Worm (Caenorhabditis elegans) whole organism, L2 larva: ENCODE results near the gene npp-15.
A peak's percentile ranks its signal among the peaks of the same experiment; 100 is the strongest.

Experiments used
- C34F6.9 ChIP-seq: fragments of 150-350 bp; optimal IDR thresholded peaks from 2 replicates; lab custom pipeline; 2014; ENCODE audit warnings: missing biosample characterization, missing genetic modification characterization
- F13H6.1 ChIP-seq: sonication (generic microtip); optimal IDR thresholded peaks from 2 replicates; lab custom pipeline; 2016; ENCODE audit warnings: missing genetic modification characterization, missing compliant biosample characterization
- Y55F3AM.14 ChIP-seq: fragments of 200-800 bp; sonication (Bioruptor generic); optimal IDR thresholded peaks from 2 replicates; lab custom pipeline; 2018; ENCODE audit warnings: mild to moderate bottlenecking, missing genetic modification characterization, missing compliant biosample characterization
- ZK546.5 ChIP-seq: sonication (generic microtip); optimal IDR thresholded peaks from 2 replicates; lab custom pipeline; 2017; ENCODE audit warnings: missing biosample characterization, missing genetic modification characterization
- alr-1 ChIP-seq: fragments of 150-350 bp; optimal IDR thresholded peaks from 2 replicates; lab custom pipeline; 2014; ENCODE audit warnings: missing biosample characterization, missing genetic modification characterization
- ama-1 ChIP-seq: fragments of 150-350 bp; optimal IDR thresholded peaks from 2 replicates; lab custom pipeline; 2018; ENCODE audit warnings: inconsistent platforms
- blmp-1 ChIP-seq: sonication (generic microtip); optimal IDR thresholded peaks from 2 replicates; lab custom pipeline; 2017; ENCODE audit warnings: missing genetic modification characterization, mild to moderate bottlenecking, missing compliant biosample characterization, antibody characterized with exemption, moderate library complexity; ENCODE audit not compliant: insufficient read depth
- ceh-82 ChIP-seq: fragments of 150-350 bp; optimal IDR thresholded peaks from 2 replicates; lab custom pipeline; 2014; ENCODE audit warnings: missing biosample characterization, missing genetic modification characterization
- crh-2 ChIP-seq: sonication (generic microtip); optimal IDR thresholded peaks from 2 replicates; lab custom pipeline; 2017; ENCODE audit warnings: missing biosample characterization, missing genetic modification characterization
- egl-27 ChIP-seq: sonication (generic microtip); optimal IDR thresholded peaks from 3 replicates; lab custom pipeline; 2017; ENCODE audit warnings: missing biosample characterization, missing genetic modification reagents, missing genetic modification characterization
- elt-1 ChIP-seq: fragments of 150-350 bp; optimal IDR thresholded peaks from 2 replicates; lab custom pipeline; 2014; ENCODE audit warnings: missing biosample characterization, missing genetic modification characterization
- elt-3 ChIP-seq: sonication (generic microtip); optimal IDR thresholded peaks from 2 replicates; lab custom pipeline; 2017; ENCODE audit warnings: missing biosample characterization, missing genetic modification characterization
- fos-1 ChIP-seq: fragments of 150-350 bp; optimal IDR thresholded peaks from 2 replicates; lab custom pipeline; 2014; ENCODE audit warnings: missing biosample characterization, missing genetic modification characterization
- gmeb-1 ChIP-seq: fragments of 150-350 bp; optimal IDR thresholded peaks from 2 replicates; lab custom pipeline; 2014; ENCODE audit warnings: missing biosample characterization, missing genetic modification characterization
- lin-11 ChIP-seq: fragments of 150-350 bp; sonication (generic microtip); optimal IDR thresholded peaks from 2 replicates; lab custom pipeline; 2014; ENCODE audit warnings: missing biosample characterization, missing genetic modification characterization, inconsistent platforms, mixed read lengths
- lin-39 ChIP-seq: fragments of 150-350 bp; optimal IDR thresholded peaks from 2 replicates; lab custom pipeline; 2014; ENCODE audit warnings: missing biosample characterization, missing genetic modification reagents, missing genetic modification characterization
- lsy-2 ChIP-seq, 2 experiments: fragments of 150-350 bp in 1 of 2; sonication (generic microtip) in 1 of 2; optimal IDR thresholded peaks; 2 replicates each; lab custom pipeline; 2014 to 2017; ENCODE audit warnings: missing biosample characterization in 2 of 2, missing genetic modification characterization in 2 of 2
- mab-5 ChIP-seq: fragments of 150-350 bp; optimal IDR thresholded peaks from 2 replicates; lab custom pipeline; 2014; ENCODE audit warnings: missing biosample characterization, missing genetic modification characterization
- mbf-1 ChIP-seq: sonication (generic microtip); optimal IDR thresholded peaks from 2 replicates; lab custom pipeline; 2017; ENCODE audit warnings: missing biosample characterization, missing genetic modification characterization
- nhr-10 ChIP-seq: sonication (generic microtip); optimal IDR thresholded peaks from 2 replicates; lab custom pipeline; 2017; ENCODE audit warnings: missing biosample characterization, missing genetic modification characterization
- nhr-11 ChIP-seq: fragments of 150-350 bp; optimal IDR thresholded peaks from 2 replicates; lab custom pipeline; 2014; ENCODE audit warnings: missing biosample characterization, missing genetic modification characterization
- nhr-12 ChIP-seq: fragments of 150-350 bp; optimal IDR thresholded peaks from 2 replicates; lab custom pipeline; 2014; ENCODE audit warnings: missing biosample characterization, missing genetic modification characterization
- nhr-129 ChIP-seq: fragments of 150-350 bp; optimal IDR thresholded peaks from 2 replicates; lab custom pipeline; 2014; ENCODE audit warnings: missing biosample characterization, missing genetic modification characterization
- nhr-21 ChIP-seq: fragments of 150-350 bp; optimal IDR thresholded peaks from 2 replicates; lab custom pipeline; 2014; ENCODE audit warnings: missing biosample characterization, missing genetic modification characterization
- nhr-23 ChIP-seq: fragments of 150-350 bp; optimal IDR thresholded peaks from 2 replicates; lab custom pipeline; 2014; ENCODE audit warnings: missing biosample characterization, missing genetic modification reagents, missing genetic modification characterization
- nhr-237 ChIP-seq: fragments of 150-350 bp; optimal IDR thresholded peaks from 2 replicates; lab custom pipeline; 2014; ENCODE audit warnings: missing biosample characterization, missing genetic modification characterization
- nhr-25 ChIP-seq: fragments of 150-350 bp; sonication (generic microtip); optimal IDR thresholded peaks from 3 replicates; lab custom pipeline; 2014; ENCODE audit warnings: missing biosample characterization, missing genetic modification characterization
- nhr-77 ChIP-seq: fragments of 150-350 bp; optimal IDR thresholded peaks from 2 replicates; lab custom pipeline; 2014; ENCODE audit warnings: missing biosample characterization, missing genetic modification characterization
- peb-1 ChIP-seq: fragments of 150-350 bp; optimal IDR thresholded peaks from 2 replicates; lab custom pipeline; 2014; ENCODE audit warnings: missing biosample characterization, missing genetic modification characterization
- sem-4 ChIP-seq: fragments of 150-350 bp; optimal IDR thresholded peaks from 2 replicates; lab custom pipeline; 2014; ENCODE audit warnings: missing biosample characterization, missing genetic modification reagents, missing genetic modification characterization
- skn-1 ChIP-seq: sonication (generic microtip); optimal IDR thresholded peaks from 2 replicates; lab custom pipeline; 2017; ENCODE audit warnings: missing biosample characterization, missing genetic modification characterization
- sma-3 ChIP-seq: sonication (generic microtip); optimal IDR thresholded peaks from 2 replicates; lab custom pipeline; 2016; ENCODE audit warnings: missing genetic modification reagents, missing genetic modification characterization, missing compliant biosample characterization
- sma-9 ChIP-seq, 2 experiments: fragments of 150-350 bp in 1 of 2; sonication (generic microtip) in 1 of 2; optimal IDR thresholded peaks; 2 replicates each; lab custom pipeline; 2014 to 2016; ENCODE audit warnings: missing genetic modification characterization in 2 of 2, mild to moderate bottlenecking in 1 of 2, missing biosample characterization in 1 of 2, missing compliant biosample characterization in 1 of 2, missing genetic modification reagents in 1 of 2, moderate library complexity in 1 of 2
- unc-39 ChIP-seq: fragments of 150-350 bp; optimal IDR thresholded peaks from 2 replicates; lab custom pipeline; 2014; ENCODE audit warnings: missing biosample characterization, missing genetic modification characterization
- unc-55 ChIP-seq: fragments of 150-350 bp; sonication (generic microtip); optimal IDR thresholded peaks from 3 replicates; lab custom pipeline; 2014; ENCODE audit warnings: missing biosample characterization, missing genetic modification reagents, missing genetic modification characterization
- unc-62 ChIP-seq: fragments of 150-350 bp; optimal IDR thresholded peaks from 2 replicates; lab custom pipeline; 2014; ENCODE audit warnings: missing biosample characterization, missing genetic modification reagents, missing genetic modification characterization
- ztf-1 ChIP-seq: fragments of 200-800 bp; sonication (Bioruptor generic); conservative IDR thresholded peaks from 2 replicates; pipeline ENCODE4 v1.3.6; 2022; ENCODE audit warnings: missing genetic modification characterization, missing compliant biosample characterization
- ztf-11 ChIP-seq: sonication (generic microtip); optimal IDR thresholded peaks from 2 replicates; lab custom pipeline; 2017; ENCODE audit warnings: missing biosample characterization, missing genetic modification characterization
- ztf-4 ChIP-seq: fragments of 150-350 bp; optimal IDR thresholded peaks from 2 replicates; lab custom pipeline; 2014; ENCODE audit warnings: missing biosample characterization, missing genetic modification characterization

The npp-15 gene

DNA sequence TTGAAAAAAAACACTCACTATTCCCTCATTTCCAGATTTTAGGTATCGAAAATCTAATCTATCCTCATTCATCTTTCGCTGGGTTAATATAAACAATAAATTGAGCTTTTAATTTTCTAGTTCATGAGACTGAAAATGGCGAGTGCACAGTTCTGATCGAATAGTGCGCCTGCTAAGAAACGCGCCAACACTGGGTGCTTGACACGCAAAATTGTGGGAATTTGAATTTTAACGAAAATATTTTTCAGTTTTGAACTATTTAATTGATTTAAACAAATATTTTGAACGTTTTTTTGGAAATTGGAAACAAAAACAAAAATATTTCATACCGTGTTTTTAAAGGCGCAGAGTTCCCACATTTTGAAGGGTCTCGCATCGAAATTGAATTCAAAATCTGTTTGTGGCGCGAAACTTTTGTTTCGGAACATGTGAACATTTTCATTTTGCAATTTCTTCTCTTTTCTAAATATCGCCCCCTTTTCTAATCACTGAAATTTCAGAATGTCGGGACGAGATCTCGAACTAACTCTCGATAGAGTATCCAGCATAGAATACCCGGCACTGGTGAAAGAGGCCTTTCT lies at the start of gene npp-15, which contains the start of gene C29E4.13:
Gene npp-15 (plus strand): TSS at position 495 of the 581 bp plus-strand sequence.
Gene C29E4.13 (minus strand): TSS at position 169 of the 581 bp plus-strand sequence.
- TF ChIP-seq sma-9 (GFP tag; optimal IDR thresholded peaks at IDR 0.05; lab: Kevin White, UChicago), result no peak
- TF ChIP-seq sma-9 (tag; optimal IDR thresholded peaks at IDR 0.05; lab: Kevin White, UChicago), result no peak
- TF ChIP-seq ztf-4, result no peak
- no peak for TF ChIP-seq ztf-11 (tag; lab: Kevin White, UChicago)
- peak; percentile 16 to 79 for TF ChIP-seq lsy-2 (tag; optimal IDR thresholded peaks at IDR 0.05; lab: Kevin White, UChicago)
- no peak for TF ChIP-seq nhr-21
- TF ChIP-seq ceh-82, result no peak
- peak; percentile 62 for TF ChIP-seq nhr-25 (tag; lab: Kevin White, UChicago)
- TF ChIP-seq crh-2, result peak; percentile 50
- peak; percentile 65 for TF ChIP-seq unc-55 (GFP tag; lab: Kevin White, UChicago)
- TF ChIP-seq ama-1 (lab: Kevin White, UChicago), result no peak
- TF ChIP-seq ztf-1 (GFP tag; lab: Robert Waterston, UW), result no peak
- TF ChIP-seq C34F6.9 (tag; lab: Kevin White, UChicago), result no peak
- peak; percentile 78 for TF ChIP-seq gmeb-1
- no peak for TF ChIP-seq elt-3 (tag; lab: Kevin White, UChicago)
- peak; percentile 39 for TF ChIP-seq nhr-129 (tag; lab: Kevin White, UChicago)
- TF ChIP-seq egl-27 (tag; lab: Kevin White, UChicago), result no peak
- no peak for TF ChIP-seq Y55F3AM.14 (GFP tag; lab: Kevin White, UChicago)
- no peak for TF ChIP-seq fos-1 (tag; lab: Kevin White, UChicago)
- no peak for TF ChIP-seq ZK546.5 (tag; lab: Kevin White, UChicago)

DNA sequence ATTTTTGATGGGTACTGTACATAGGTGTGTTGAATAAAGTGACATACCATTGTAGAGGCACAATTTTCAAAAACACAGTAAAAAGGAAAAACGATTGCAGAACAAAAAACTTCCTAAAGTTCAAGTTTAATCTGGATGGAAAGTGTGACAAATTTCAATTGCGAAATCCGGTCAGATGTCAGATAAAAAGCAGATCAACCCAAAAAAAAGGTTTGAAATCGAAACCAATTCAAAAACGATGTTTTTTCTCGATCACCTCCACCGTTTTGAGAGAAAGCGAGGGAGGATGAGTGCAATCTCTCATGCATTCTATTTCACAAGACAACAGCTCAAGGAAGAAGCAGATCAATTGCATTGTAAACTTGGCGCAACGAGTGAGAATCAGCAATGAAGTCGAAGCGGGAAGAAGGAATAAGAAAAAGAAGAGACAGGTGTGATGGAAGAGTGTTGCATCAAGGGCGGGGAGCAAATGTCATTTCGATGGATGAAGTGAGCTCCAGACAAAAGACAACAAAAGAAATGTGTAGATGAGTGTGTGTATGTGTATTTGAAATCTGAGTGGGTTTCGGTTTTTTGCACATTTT lies 48.6 kb upstream of the npp-15 start:
- no peak for TF ChIP-seq mab-5 (tag; lab: Kevin White, UChicago)
- TF ChIP-seq C34F6.9 (tag; lab: Kevin White, UChicago), result peak; percentile 49
- TF ChIP-seq lin-39 (tag; lab: Kevin White, UChicago), result no peak
- TF ChIP-seq sma-9 (GFP tag; optimal IDR thresholded peaks at IDR 0.05; lab: Kevin White, UChicago), result peak; percentile 22
- no peak for TF ChIP-seq sma-9 (tag; optimal IDR thresholded peaks at IDR 0.05; lab: Kevin White, UChicago)
- no peak for TF ChIP-seq ama-1 (lab: Kevin White, UChicago)
- TF ChIP-seq F13H6.1 (tag; lab: Kevin White, UChicago), result peak; percentile 46
- no peak for TF ChIP-seq nhr-77 (tag; lab: Kevin White, UChicago)
- peak; percentile 77 for TF ChIP-seq nhr-129 (tag; lab: Kevin White, UChicago)
- TF ChIP-seq lin-11, result no peak
- no peak for TF ChIP-seq Y55F3AM.14 (GFP tag; lab: Kevin White, UChicago)
- peak in 1 of 2 experiments; percentile 26 for TF ChIP-seq lsy-2 (tag; optimal IDR thresholded peaks at IDR 0.05; lab: Kevin White, UChicago)

DNA sequence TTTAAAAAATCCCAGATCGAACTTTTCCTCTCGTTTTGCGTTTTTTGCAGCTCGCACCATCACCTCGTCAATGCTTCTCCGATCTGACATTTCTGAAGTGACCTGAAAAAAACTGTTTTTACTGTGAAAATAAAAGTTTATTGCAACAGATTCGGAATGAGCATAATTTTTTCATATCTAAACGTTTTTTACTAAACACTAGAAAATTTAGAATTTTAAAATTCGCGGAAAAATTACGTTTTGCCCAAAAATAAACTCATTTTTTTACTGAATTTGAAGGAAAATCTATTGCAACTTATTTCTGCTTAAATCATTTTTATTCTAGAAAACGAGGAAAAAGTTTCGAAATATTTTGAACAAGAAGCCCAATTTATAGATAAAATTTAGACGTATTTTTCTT lies 45.9 kb upstream of the npp-15 start, which contains the start of gene ZK688.9:
Gene ZK688.9 (minus strand): TSS at position 101 of the 400 bp plus-strand sequence.
- no peak for TF ChIP-seq ztf-1 (GFP tag; lab: Robert Waterston, UW)
- no peak for TF ChIP-seq nhr-11 (tag; lab: Kevin White, UChicago)
- TF ChIP-seq nhr-25 (tag; lab: Kevin White, UChicago), result no peak
- no peak for TF ChIP-seq nhr-237 (tag; lab: Kevin White, UChicago)
- TF ChIP-seq skn-1 (tag; lab: Kevin White, UChicago), result no peak
- no peak for TF ChIP-seq F13H6.1 (tag; lab: Kevin White, UChicago)
- TF ChIP-seq unc-55 (GFP tag; lab: Kevin White, UChicago), result no peak
- no peak for TF ChIP-seq C34F6.9 (tag; lab: Kevin White, UChicago)
- no peak for TF ChIP-seq nhr-12 (tag; lab: Kevin White, UChicago)
- TF ChIP-seq blmp-1 (tag; lab: Kevin White, UChicago), result no peak
- no peak for TF ChIP-seq nhr-10 (tag; lab: Kevin White, UChicago)
- TF ChIP-seq sma-3 (GFP tag; lab: Kevin White, UChicago), result no peak
- no peak for TF ChIP-seq mab-5 (tag; lab: Kevin White, UChicago)

DNA sequence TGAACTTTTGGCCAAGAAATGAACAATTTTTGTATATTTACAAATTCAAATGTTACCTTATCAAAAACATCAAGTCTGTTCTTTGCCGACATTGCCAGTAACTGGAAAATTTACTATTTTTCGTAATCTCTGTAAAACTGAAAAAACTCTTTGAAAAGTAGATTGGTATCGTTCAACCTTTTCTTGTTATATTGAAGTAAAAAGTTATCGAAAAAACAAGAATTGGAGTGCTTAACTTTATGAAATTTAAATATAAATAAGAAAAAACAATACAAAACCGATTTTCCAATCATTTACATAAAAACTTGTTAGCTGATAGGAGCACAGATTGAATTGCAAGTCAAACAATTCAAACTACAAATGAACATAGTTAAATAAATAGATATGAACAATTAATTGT lies 44.0 kb upstream of the npp-15 start, which contains the start of gene ZK688.11:
Gene ZK688.11 (minus strand): TSS at position 101 of the 400 bp plus-strand sequence.
- TF ChIP-seq ceh-82 (no peak), elt-1 (tag; lab: Kevin White, UChicago) (no peak), sem-4 (tag; lab: Kevin White, UChicago) (no peak), Y55F3AM.14 (GFP tag; lab: Kevin White, UChicago) (no peak), nhr-11 (tag; lab: Kevin White, UChicago) (no peak), nhr-77 (tag; lab: Kevin White, UChicago) (no peak), nhr-23 (no peak), unc-39 (no peak), mbf-1 (tag; lab: Kevin White, UChicago) (no peak), lin-11 (no peak), mab-5 (tag; lab: Kevin White, UChicago) (no peak), F13H6.1 (tag; lab: Kevin White, UChicago) (no peak), gmeb-1 (no peak), unc-62 (GFP tag; lab: Kevin White, UChicago) (no peak), peb-1 (tag; lab: Kevin White, UChicago) (no peak), nhr-25 (tag; lab: Kevin White, UChicago) (no peak), alr-1 (tag; lab: Kevin White, UChicago) (no peak)
- TF ChIP-seq, all 48 proteins: peak for 0
